Worm (Caenorhabditis elegans): Measurements from ENCODE around the gene F52E1.9.

ce11 chrV:8370705-8371104 lies 31.8 kb downstream of the F52E1.9 start, which contains the start of gene gpa-2:
- TF ChIP-seq unc-62 (GFP tag; optimal IDR thresholded peaks at IDR 0.05) = no peak
- no peak for TF ChIP-seq ZK546.5 (tag; optimal IDR thresholded peaks at IDR 0.05)

All from whole organism, L3 larva.